Worm (Caenorhabditis elegans) whole organism, L2 larva: ENCODE measurements around the gene syp-1.

ENCODE experiments used
- C34F6.9 ChIP-seq: fragments of 150-350 bp; optimal IDR thresholded peaks from 2 replicates; lab custom pipeline; 2014; ENCODE audit warnings: missing biosample characterization, missing genetic modification characterization
- F13H6.1 ChIP-seq: sonication (generic microtip); optimal IDR thresholded peaks from 2 replicates; lab custom pipeline; 2016; ENCODE audit warnings: missing genetic modification characterization, missing compliant biosample characterization
- R02D3.7 ChIP-seq: fragments of 150-350 bp; optimal IDR thresholded peaks from 2 replicates; lab custom pipeline; 2014; ENCODE audit warnings: missing biosample characterization, missing genetic modification characterization
- ZK546.5 ChIP-seq: sonication (generic microtip); optimal IDR thresholded peaks from 2 replicates; lab custom pipeline; 2017; ENCODE audit warnings: missing biosample characterization, missing genetic modification characterization
- alr-1 ChIP-seq: fragments of 150-350 bp; optimal IDR thresholded peaks from 2 replicates; lab custom pipeline; 2014; ENCODE audit warnings: missing biosample characterization, missing genetic modification characterization
- aly-2 ChIP-seq: fragments of 150-350 bp; optimal IDR thresholded peaks from 2 replicates; lab custom pipeline; 2014; ENCODE audit warnings: missing biosample characterization, missing genetic modification characterization
- ama-1 ChIP-seq: fragments of 150-350 bp; optimal IDR thresholded peaks from 2 replicates; lab custom pipeline; 2018; ENCODE audit warnings: inconsistent platforms
- ceh-16 ChIP-seq: fragments of 150-350 bp; optimal IDR thresholded peaks from 2 replicates; lab custom pipeline; 2014; ENCODE audit warnings: missing biosample characterization, missing genetic modification characterization
- ceh-82 ChIP-seq: fragments of 150-350 bp; optimal IDR thresholded peaks from 2 replicates; lab custom pipeline; 2014; ENCODE audit warnings: missing biosample characterization, missing genetic modification characterization
- dmd-4 ChIP-seq: sonication (generic microtip); optimal IDR thresholded peaks from 2 replicates; lab custom pipeline; 2017; ENCODE audit warnings: missing biosample characterization, missing genetic modification characterization
- egl-27 ChIP-seq: sonication (generic microtip); optimal IDR thresholded peaks from 3 replicates; lab custom pipeline; 2017; ENCODE audit warnings: missing biosample characterization, missing genetic modification reagents, missing genetic modification characterization
- elt-1 ChIP-seq: fragments of 150-350 bp; optimal IDR thresholded peaks from 2 replicates; lab custom pipeline; 2014; ENCODE audit warnings: missing biosample characterization, missing genetic modification characterization
- elt-3 ChIP-seq: sonication (generic microtip); optimal IDR thresholded peaks from 2 replicates; lab custom pipeline; 2017; ENCODE audit warnings: missing biosample characterization, missing genetic modification characterization
- fos-1 ChIP-seq: fragments of 150-350 bp; optimal IDR thresholded peaks from 2 replicates; lab custom pipeline; 2014; ENCODE audit warnings: missing biosample characterization, missing genetic modification characterization
- gmeb-1 ChIP-seq: fragments of 150-350 bp; optimal IDR thresholded peaks from 2 replicates; lab custom pipeline; 2014; ENCODE audit warnings: missing biosample characterization, missing genetic modification characterization
- lin-13 ChIP-seq: fragments of 150-350 bp; optimal IDR thresholded peaks from 2 replicates; lab custom pipeline; 2014; ENCODE audit warnings: missing biosample characterization, missing genetic modification reagents, missing genetic modification characterization
- lin-39 ChIP-seq: fragments of 150-350 bp; optimal IDR thresholded peaks from 2 replicates; lab custom pipeline; 2014; ENCODE audit warnings: missing biosample characterization, missing genetic modification reagents, missing genetic modification characterization
- mab-5 ChIP-seq: fragments of 150-350 bp; optimal IDR thresholded peaks from 2 replicates; lab custom pipeline; 2014; ENCODE audit warnings: missing biosample characterization, missing genetic modification characterization
- nhr-11 ChIP-seq: fragments of 150-350 bp; optimal IDR thresholded peaks from 2 replicates; lab custom pipeline; 2014; ENCODE audit warnings: missing biosample characterization, missing genetic modification characterization
- nhr-21 ChIP-seq: fragments of 150-350 bp; optimal IDR thresholded peaks from 2 replicates; lab custom pipeline; 2014; ENCODE audit warnings: missing biosample characterization, missing genetic modification characterization
- nhr-23 ChIP-seq: fragments of 150-350 bp; optimal IDR thresholded peaks from 2 replicates; lab custom pipeline; 2014; ENCODE audit warnings: missing biosample characterization, missing genetic modification reagents, missing genetic modification characterization
- nhr-237 ChIP-seq: fragments of 150-350 bp; optimal IDR thresholded peaks from 2 replicates; lab custom pipeline; 2014; ENCODE audit warnings: missing biosample characterization, missing genetic modification characterization
- nhr-6 ChIP-seq: fragments of 150-350 bp; optimal IDR thresholded peaks from 2 replicates; lab custom pipeline; 2014; ENCODE audit warnings: missing biosample characterization, missing genetic modification characterization
- nhr-77 ChIP-seq: fragments of 150-350 bp; optimal IDR thresholded peaks from 2 replicates; lab custom pipeline; 2014; ENCODE audit warnings: missing biosample characterization, missing genetic modification characterization
- peb-1 ChIP-seq: fragments of 150-350 bp; optimal IDR thresholded peaks from 2 replicates; lab custom pipeline; 2014; ENCODE audit warnings: missing biosample characterization, missing genetic modification characterization
- skn-1 ChIP-seq: sonication (generic microtip); optimal IDR thresholded peaks from 2 replicates; lab custom pipeline; 2017; ENCODE audit warnings: missing biosample characterization, missing genetic modification characterization
- sma-3 ChIP-seq: sonication (generic microtip); optimal IDR thresholded peaks from 2 replicates; lab custom pipeline; 2016; ENCODE audit warnings: missing genetic modification reagents, missing genetic modification characterization, missing compliant biosample characterization
- sma-9 ChIP-seq, 2 experiments: fragments of 150-350 bp in 1 of 2; sonication (generic microtip) in 1 of 2; optimal IDR thresholded peaks; 2 replicates each; lab custom pipeline; 2014 to 2016; ENCODE audit warnings: missing genetic modification characterization in 2 of 2, mild to moderate bottlenecking in 1 of 2, missing biosample characterization in 1 of 2, missing compliant biosample characterization in 1 of 2, missing genetic modification reagents in 1 of 2, moderate library complexity in 1 of 2
- snpc-4 ChIP-seq: fragments of 150-350 bp; optimal IDR thresholded peaks from 2 replicates; lab custom pipeline; 2014; ENCODE audit warnings: missing biosample characterization, missing genetic modification characterization
- unc-55 ChIP-seq: fragments of 150-350 bp; sonication (generic microtip); optimal IDR thresholded peaks from 3 replicates; lab custom pipeline; 2014; ENCODE audit warnings: missing biosample characterization, missing genetic modification reagents, missing genetic modification characterization
- zag-1 ChIP-seq: fragments of 150-350 bp; optimal IDR thresholded peaks from 2 replicates; lab custom pipeline; 2014; ENCODE audit warnings: missing biosample characterization, missing genetic modification characterization
- ztf-1 ChIP-seq: fragments of 200-800 bp; sonication (Bioruptor generic); conservative IDR thresholded peaks from 2 replicates; pipeline ENCODE4 v1.3.6; 2022; ENCODE audit warnings: missing genetic modification characterization, missing compliant biosample characterization
- ztf-11 ChIP-seq: sonication (generic microtip); optimal IDR thresholded peaks from 2 replicates; lab custom pipeline; 2017; ENCODE audit warnings: missing biosample characterization, missing genetic modification characterization
- ztf-4 ChIP-seq: fragments of 150-350 bp; optimal IDR thresholded peaks from 2 replicates; lab custom pipeline; 2014; ENCODE audit warnings: missing biosample characterization, missing genetic modification characterization

syp-1 gene

DNA sequence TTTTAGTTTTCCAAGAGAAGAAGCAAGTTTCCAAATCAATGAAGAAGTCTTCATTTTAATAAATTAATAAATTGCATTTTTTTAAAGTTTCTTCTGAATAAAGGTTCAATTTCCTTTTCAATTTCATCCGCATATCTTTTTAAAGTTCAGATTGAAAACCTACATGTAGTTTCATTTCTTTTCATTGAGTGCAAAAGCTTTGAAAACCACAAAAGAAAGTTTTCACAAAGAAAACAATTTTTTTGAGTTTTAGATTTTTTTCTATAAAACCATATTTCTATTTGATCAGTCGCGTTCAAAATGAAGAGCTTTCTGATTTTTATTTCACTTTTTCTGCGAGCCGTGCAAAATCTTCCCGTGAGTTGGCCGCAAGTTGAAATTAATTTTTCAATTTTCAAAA is 41.6 kb downstream of the syp-1 start, which contains the start of gene T08G3.6:
TSS of gene T08G3.6 (plus strand) at position 301 of the 400 bp plus-strand sequence.
- TF ChIP-seq fos-1 (tag; lab: Kevin White, UChicago) = no peak
- no peak for TF ChIP-seq nhr-237 (tag; lab: Kevin White, UChicago)
- no peak for TF ChIP-seq egl-27 (tag; lab: Kevin White, UChicago)
- TF ChIP-seq sma-3 (GFP tag; lab: Kevin White, UChicago) = no peak
- no peak for TF ChIP-seq sma-9 (GFP tag; optimal IDR thresholded peaks at IDR 0.05; lab: Kevin White, UChicago)
- no peak for TF ChIP-seq sma-9 (tag; optimal IDR thresholded peaks at IDR 0.05; lab: Kevin White, UChicago)
- no peak for TF ChIP-seq elt-1 (tag; lab: Kevin White, UChicago)
- TF ChIP-seq ztf-1 = no peak
- no peak for TF ChIP-seq unc-55
- no peak for TF ChIP-seq dmd-4 (tag; lab: Kevin White, UChicago)
- no peak for TF ChIP-seq nhr-11 (tag; lab: Kevin White, UChicago)
- no peak for TF ChIP-seq lin-13 (GFP tag; lab: Kevin White, UChicago)
- no peak for TF ChIP-seq aly-2 (tag; lab: Kevin White, UChicago)
- no peak for TF ChIP-seq gmeb-1 (tag; lab: Kevin White, UChicago)
- no peak for TF ChIP-seq elt-3 (tag; lab: Kevin White, UChicago)

DNA sequence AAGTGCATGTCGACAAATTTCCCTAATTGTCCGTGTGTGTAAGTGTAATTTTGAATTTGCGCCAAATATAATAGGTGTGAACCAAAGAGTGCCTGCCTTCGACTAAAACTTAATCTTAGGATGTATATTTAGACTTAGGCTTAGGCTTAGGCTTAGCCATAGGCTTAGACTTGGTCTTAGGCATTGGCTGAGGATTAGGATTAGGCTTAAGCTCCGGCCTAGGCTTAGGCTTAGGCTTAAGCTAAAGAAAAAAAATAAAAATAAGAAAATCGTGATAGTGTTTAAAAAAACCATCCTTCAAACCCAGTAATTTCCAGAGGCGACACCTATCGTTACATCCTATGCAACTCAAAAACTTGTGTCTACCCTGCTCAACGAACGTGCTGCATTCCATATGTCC is 42.1 kb downstream of the syp-1 start:
- no peak for TF ChIP-seq R02D3.7 (tag; lab: Kevin White, UChicago)
- no peak for TF ChIP-seq nhr-21 (tag; lab: Kevin White, UChicago)
- TF ChIP-seq snpc-4 (tag; lab: Kevin White, UChicago) = no peak
- TF ChIP-seq fos-1 (tag; lab: Kevin White, UChicago) = no peak
- TF ChIP-seq ztf-4 (tag; lab: Kevin White, UChicago) = no peak
- TF ChIP-seq sma-9 (GFP tag; optimal IDR thresholded peaks at IDR 0.05; lab: Kevin White, UChicago) = no peak
- no peak for TF ChIP-seq sma-9 (tag; optimal IDR thresholded peaks at IDR 0.05; lab: Kevin White, UChicago)
- TF ChIP-seq, all 48 proteins: peak for 0

DNA sequence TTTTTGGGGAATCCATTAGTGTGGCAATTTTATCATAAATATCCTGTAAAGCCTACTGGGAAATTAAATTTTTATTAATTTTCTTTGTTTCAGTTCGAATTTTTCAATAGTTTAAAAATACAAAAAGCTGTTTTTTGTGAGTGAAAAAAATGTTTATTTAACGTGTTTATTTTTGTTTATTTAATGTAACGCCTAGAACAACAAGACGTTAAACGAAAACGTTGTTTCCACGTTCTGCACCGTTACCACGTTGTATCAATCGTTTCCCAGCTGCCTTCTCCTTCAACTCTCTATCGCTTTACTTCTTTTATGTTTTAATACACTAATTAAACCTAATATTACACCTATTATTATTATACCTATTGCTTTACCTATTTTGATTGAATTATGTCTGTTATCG is 43.7 kb downstream of the syp-1 start, which contains the start of gene T08G3.13:
TSS of gene T08G3.13 (plus strand) at position 301 of the 400 bp plus-strand sequence.
- TF ChIP-seq alr-1 (tag; lab: Kevin White, UChicago) = no peak
- TF ChIP-seq nhr-6 = no peak
- no peak for TF ChIP-seq ztf-11 (tag; lab: Kevin White, UChicago)
- TF ChIP-seq lin-13 (GFP tag; lab: Kevin White, UChicago) = no peak
- no peak for TF ChIP-seq ZK546.5
- no peak for TF ChIP-seq nhr-23 (tag; lab: Kevin White, UChicago)
- no peak for TF ChIP-seq ztf-1
- TF ChIP-seq aly-2 (tag; lab: Kevin White, UChicago) = no peak
- no peak for TF ChIP-seq ceh-82 (tag; lab: Kevin White, UChicago)
- no peak for TF ChIP-seq peb-1 (tag; lab: Kevin White, UChicago)
- no peak for TF ChIP-seq nhr-237 (tag; lab: Kevin White, UChicago)
- no peak for TF ChIP-seq zag-1 (tag; lab: Kevin White, UChicago)
- TF ChIP-seq elt-3 (tag; lab: Kevin White, UChicago) = no peak
- no peak for TF ChIP-seq nhr-11 (tag; lab: Kevin White, UChicago)
- no peak for TF ChIP-seq egl-27 (tag; lab: Kevin White, UChicago)
- TF ChIP-seq ztf-4 (tag; lab: Kevin White, UChicago) = no peak

DNA sequence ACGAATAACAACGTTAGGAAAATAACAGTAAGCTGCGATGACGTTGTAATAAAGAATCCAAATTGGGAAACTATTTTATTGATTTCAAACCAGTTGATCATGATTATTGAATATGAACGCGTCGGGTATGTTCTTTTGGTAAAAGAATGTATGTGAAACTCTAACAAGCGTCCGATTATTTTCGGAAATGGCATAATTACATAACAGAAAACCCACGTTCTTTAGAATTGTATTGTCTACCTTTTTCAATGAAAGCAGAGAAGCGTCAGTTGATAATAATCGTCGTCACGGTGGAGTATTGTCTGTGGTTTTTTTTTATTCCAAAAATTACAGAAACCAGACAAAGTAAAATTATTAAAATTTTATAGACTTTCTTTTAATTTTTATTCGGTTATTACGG is 51.0 kb downstream of the syp-1 start, which contains the start of gene str-14:
TSS of gene str-14 (minus strand) at position 101 of the 400 bp plus-strand sequence.
- TF ChIP-seq unc-55 = no peak
- TF ChIP-seq ama-1 = no peak
- no peak for TF ChIP-seq nhr-237 (tag; lab: Kevin White, UChicago)
- TF ChIP-seq snpc-4 (tag; lab: Kevin White, UChicago) = no peak
- TF ChIP-seq elt-3 (tag; lab: Kevin White, UChicago) = no peak
- TF ChIP-seq mab-5 (tag; lab: Kevin White, UChicago) = no peak
- no peak for TF ChIP-seq ztf-11 (tag; lab: Kevin White, UChicago)
- TF ChIP-seq F13H6.1 = no peak
- TF ChIP-seq nhr-6 = no peak
- TF ChIP-seq dmd-4 (tag; lab: Kevin White, UChicago) = no peak
- TF ChIP-seq nhr-23 (tag; lab: Kevin White, UChicago) = no peak
- no peak for TF ChIP-seq nhr-77 (tag; lab: Kevin White, UChicago)
- TF ChIP-seq fos-1 (tag; lab: Kevin White, UChicago) = no peak
- no peak for TF ChIP-seq skn-1 (tag; lab: Kevin White, UChicago)
- no peak for TF ChIP-seq lin-39 (tag; lab: Kevin White, UChicago)
- TF ChIP-seq C34F6.9 (tag; lab: Kevin White, UChicago) = no peak
- TF ChIP-seq zag-1 (tag; lab: Kevin White, UChicago) = no peak
- no peak for TF ChIP-seq ceh-16
